Fruit fly (Drosophila melanogaster): ENCODE results near the gene SC35.

The SC35 gene

DNA sequence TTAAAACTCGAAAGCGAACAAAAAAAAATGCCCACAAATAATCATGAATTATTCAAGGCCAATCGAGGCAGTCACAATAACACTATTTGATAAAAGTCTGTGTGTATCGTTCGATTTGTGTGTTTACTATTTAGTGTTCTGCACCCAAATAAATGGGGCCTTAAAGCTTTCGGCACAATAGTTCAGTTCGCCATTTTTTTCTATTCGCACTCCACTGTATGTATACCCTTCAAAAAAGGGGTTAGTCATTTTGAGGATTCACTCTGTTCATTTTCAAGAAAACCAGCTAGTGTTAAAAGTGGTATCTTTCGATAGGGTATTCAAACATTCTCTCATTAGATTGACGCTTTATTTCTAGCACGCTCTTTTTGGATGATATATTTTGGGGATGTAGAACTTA, 33.2 kb upstream of the SC35 start:
- TF ChIP-seq CTCF (optimal IDR thresholded peaks at IDR 0.05) (no peak), CG8478 (optimal IDR thresholded peaks at IDR 0.05) (no peak)

- TF ChIP-seq CTCF (optimal IDR thresholded peaks at IDR 0.05) (no peak), CG8478 (optimal IDR thresholded peaks at IDR 0.05) (no peak)
Observed at dm6 chr2L:12466506-12467043, 32.1 kb upstream of the SC35 start.

DNA sequence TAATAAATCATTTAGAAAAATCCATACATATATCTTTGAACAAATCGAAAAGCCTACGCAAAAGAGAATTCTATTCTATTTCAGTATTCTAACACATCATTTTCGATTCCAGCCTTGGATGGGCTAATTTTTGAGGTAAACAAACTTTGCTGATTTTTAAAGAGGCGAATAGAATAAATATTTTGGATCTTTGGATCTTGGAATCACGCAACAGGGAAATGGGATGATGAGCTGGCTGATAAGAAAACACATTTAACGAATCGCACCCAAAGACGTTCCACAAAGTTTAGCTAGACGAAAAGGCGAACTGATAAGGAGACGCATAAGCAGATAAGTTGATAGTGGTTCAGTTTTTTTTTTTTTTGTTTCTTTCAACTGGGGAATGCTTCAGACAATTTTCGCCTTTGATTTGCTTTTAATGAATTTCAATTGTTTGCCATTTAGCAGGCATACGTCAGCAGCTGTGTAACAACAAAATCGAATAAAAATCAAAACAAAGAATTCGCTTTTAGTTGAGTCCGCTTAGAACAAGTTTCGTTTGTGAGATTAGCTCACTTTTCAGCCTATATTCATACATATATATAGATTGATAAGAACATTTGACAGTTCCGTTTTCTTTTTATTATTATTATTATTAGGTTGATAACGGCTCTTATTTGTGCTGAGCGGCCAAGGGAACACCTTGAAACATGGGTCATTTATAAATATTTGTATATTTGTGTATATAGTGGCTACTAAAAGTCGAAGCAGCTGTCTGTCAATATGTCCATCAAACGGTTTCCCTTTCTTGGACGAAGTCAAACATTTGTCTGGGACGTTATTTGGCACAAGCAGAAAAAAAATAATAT, 30.9 kb upstream of the SC35 start:
- TF ChIP-seq CG8478 (optimal IDR thresholded peaks at IDR 0.05) (no peak), CTCF (optimal IDR thresholded peaks at IDR 0.05) (no peak)

DNA sequence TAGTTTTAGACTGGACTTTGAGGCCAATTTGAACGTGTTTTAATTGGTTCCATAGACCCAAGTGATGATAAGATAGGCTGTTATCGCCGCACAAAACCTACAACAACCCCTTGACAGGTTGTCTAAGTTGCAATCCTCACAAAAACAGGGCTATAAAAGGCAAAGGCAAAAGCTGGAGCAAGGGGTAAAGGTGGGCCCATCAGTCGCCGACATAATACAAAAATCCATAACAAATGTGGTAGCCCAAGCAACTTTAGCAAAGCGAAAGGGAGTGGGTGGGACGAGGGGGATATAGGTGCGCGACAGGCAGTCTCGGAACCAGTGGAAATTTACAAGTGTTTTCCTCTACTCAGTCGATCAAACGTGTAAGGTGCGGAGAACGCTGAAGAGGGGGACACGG, 29.6 kb upstream of the SC35 start:
- TF ChIP-seq CG8478 (optimal IDR thresholded peaks at IDR 0.05) (no peak), CTCF (optimal IDR thresholded peaks at IDR 0.05) (no peak)

- TF ChIP-seq CTCF (optimal IDR thresholded peaks at IDR 0.05) (no peak), CG8478 (optimal IDR thresholded peaks at IDR 0.05) (no peak)
Observed at dm6 chr2L:12463037-12463436, 28.6 kb upstream of the SC35 start.

DNA sequence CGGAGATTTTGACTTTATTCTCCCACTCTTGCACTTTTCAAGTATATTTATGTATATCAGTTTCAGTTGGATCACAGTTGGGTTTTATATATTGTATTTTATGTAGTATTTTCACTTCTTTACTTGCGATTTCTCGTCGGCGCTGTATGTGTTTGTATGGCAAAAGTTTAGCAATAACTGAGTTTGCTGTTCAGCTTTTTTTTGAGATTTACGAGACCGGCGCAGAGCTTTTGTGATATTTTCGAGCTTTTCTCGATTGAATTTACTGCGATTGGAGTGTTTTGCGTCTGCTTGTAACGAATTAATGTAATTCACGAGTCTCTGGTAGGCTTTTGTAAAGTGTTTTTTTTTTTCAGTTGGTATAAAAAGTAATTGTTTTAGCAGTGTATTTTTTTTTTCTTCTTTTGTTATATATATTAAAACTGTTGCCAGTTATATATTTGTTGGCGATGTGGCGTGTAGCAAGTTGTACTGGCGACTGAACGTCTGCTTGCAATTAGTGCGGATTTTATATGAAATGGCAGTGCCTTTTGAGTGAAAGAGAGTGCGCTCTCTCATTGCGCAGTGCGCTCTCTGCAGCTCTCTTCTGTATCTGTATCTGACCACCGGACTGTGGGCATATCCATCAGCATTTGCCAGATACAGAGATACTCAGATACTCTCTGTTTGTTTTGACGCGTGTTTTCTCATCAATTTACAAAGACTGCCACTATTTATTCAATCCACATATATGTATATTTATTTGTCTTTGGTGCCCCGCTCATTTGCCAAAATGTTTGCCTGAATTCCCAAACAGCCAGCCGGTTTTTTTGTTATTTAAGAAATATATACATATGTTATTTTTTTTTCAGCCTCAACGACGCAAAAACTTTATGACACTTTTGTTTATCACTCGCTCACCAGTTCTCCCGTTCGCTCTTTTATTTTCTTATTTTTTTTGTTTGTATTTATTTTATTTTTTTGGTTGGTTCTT, 26.6 kb upstream of the SC35 start:
- TF ChIP-seq CTCF (optimal IDR thresholded peaks at IDR 0.05): no peak
- no peak for TF ChIP-seq CG8478 (optimal IDR thresholded peaks at IDR 0.05)

DNA sequence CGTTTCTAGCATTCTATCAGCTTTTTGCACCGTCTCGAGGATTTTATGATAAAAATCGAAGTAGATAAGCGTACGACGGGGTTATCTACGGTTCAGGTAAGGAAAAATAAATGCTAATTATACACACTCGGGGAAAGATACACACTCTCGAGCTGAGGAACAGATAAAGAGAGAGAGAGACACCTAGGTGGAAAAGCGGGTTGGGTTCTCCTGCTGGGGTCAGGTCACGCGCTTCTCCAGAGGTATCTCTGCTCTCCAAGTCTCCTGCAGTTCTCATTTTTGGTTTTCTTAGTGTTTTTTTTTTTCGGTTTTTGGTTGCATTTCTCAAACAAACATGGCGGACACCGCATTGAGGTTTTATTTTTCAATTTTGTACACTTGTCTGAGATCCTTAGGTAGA, 25.4 kb upstream of the SC35 start:
- TF ChIP-seq CG8478 (optimal IDR thresholded peaks at IDR 0.05): no peak
- TF ChIP-seq CTCF (optimal IDR thresholded peaks at IDR 0.05): no peak

DNA sequence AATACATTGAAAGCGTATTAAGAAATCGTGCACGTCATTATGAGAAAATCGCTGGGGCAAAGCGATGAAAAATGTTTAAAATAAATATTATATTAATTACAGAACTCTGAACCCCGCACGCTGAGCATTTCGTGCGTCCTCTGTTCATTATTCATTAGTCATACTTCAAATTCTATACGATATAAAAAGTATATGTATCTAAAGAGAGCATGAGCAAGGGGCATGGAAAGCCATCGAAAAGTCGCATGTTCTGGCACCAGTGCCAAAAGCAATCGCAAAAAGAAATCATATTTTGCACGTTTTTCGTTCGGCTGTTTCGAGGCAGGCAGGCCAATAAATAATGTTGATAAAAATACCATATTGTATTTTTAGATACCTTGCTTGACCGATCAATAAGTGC, 24.7 kb upstream of the SC35 start:
- TF ChIP-seq CTCF (optimal IDR thresholded peaks at IDR 0.05) (no peak), CG8478 (optimal IDR thresholded peaks at IDR 0.05) (no peak)

DNA sequence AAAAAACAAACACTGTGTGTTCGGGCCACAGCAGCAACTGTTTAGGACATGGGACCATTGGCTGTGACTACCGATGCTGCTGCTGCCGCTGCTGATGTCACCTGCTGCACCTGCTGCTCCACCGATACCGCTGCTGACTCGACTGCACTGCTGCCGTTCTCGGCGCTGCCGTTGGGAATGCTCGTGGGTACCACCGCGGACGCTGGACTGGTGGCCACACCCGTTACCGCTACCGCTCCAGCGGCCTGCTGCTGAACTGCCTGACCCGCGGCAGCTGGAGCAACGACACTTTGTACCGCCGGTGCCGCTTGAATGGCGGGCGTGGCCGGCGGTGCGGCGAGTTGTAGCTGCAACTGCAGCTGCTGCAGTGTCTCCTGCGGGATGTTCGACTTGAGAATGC, 23.2 kb upstream of the SC35 start:
- TF ChIP-seq CTCF (optimal IDR thresholded peaks at IDR 0.05) (no peak), CG8478 (optimal IDR thresholded peaks at IDR 0.05) (no peak)

DNA sequence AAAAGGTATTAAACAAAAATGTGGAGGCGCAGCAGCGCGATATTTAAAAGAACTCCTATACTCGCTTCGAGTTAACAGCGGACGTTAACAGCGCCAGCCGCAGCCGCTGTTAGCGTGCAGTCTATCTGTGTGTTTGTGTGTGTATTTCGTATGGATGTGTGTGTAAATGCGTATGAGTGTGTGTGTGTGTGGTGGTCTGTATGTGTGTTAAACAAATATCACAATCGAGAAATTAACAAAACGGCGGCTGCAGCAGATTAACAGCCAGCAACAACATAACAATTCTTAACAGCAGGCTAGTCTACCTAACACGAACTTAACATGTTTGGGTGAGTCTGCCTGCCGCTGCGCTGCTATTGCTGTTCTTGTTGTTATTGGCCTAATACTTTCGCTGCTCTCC, 22.7 kb upstream of the SC35 start:
- TF ChIP-seq CTCF (optimal IDR thresholded peaks at IDR 0.05) (no peak), CG8478 (optimal IDR thresholded peaks at IDR 0.05) (no peak)

dm6 chr2L:12455750-12456149, 21.3 kb upstream of the SC35 start:
- no peak for TF ChIP-seq CG8478 (optimal IDR thresholded peaks at IDR 0.05)
- no peak for TF ChIP-seq CTCF (optimal IDR thresholded peaks at IDR 0.05)

- TF ChIP-seq CTCF (optimal IDR thresholded peaks at IDR 0.05) (peak; percentile 37 to 51), CG8478 (optimal IDR thresholded peaks at IDR 0.05) (no peak)
Observed at dm6 chr2L:12455049-12455448, 20.6 kb upstream of the SC35 start.

- TF ChIP-seq CTCF (optimal IDR thresholded peaks at IDR 0.05) (no peak), CG8478 (optimal IDR thresholded peaks at IDR 0.05) (no peak)
Observed at dm6 chr2L:12453192-12453800, 18.8 kb upstream of the SC35 start, which contains the start of gene CG5418. Gene CG5418, minus strand, starts transcription at chr2L:12453242.

dm6 chr2L:12448082-12448621, 13.7 kb upstream of the SC35 start, which contains the start of the genes CG5421 and Oatp33Eb:
Gene CG5421, minus strand, starts transcription at chr2L:12448132.
Gene Oatp33Eb, plus strand, starts transcription at chr2L:12448484.
- no peak for TF ChIP-seq CTCF (optimal IDR thresholded peaks at IDR 0.05)
- no peak for TF ChIP-seq CG8478 (optimal IDR thresholded peaks at IDR 0.05)

dm6 chr2L:12445743-12446142, 11.3 kb upstream of the SC35 start, which contains the start of gene Oatp33Ea:
Gene Oatp33Ea, minus strand, starts transcription at chr2L:12445924.
- TF ChIP-seq CTCF (optimal IDR thresholded peaks at IDR 0.05): no peak

All from S2 (cell line).